Worm (Caenorhabditis elegans) whole organism, young adult: Measurements from ENCODE around the gene elo-5.

ENCODE experiments used
- F57C9.4 ChIP-seq: sonication (generic microtip); optimal IDR thresholded peaks from 2 replicates; lab custom pipeline; 2017; ENCODE audit warnings: mild to moderate bottlenecking, missing genetic modification characterization, missing compliant biosample characterization
- egl-44 ChIP-seq: fragments of 200-800 bp; sonication (Bioruptor generic); IDR thresholded peaks from 2 replicates; pipeline ENCODE4 v1.3.6; 2022; ENCODE audit warnings: missing genetic modification reagents, missing genetic modification characterization, missing compliant biosample characterization
- ets-4 ChIP-seq: fragments of 200-800 bp; sonication (Bioruptor generic); optimal IDR thresholded peaks from 2 replicates; lab custom pipeline; 2018; ENCODE audit warnings: mild to moderate bottlenecking, missing genetic modification characterization, missing compliant biosample characterization
- nhr-90 ChIP-seq: sonication (generic microtip); optimal IDR thresholded peaks from 2 replicates; lab custom pipeline; 2016; ENCODE audit warnings: missing genotype, mild to moderate bottlenecking, missing genetic modification characterization, missing compliant biosample characterization
- unc-62 ChIP-seq: fragments of 150-350 bp; optimal IDR thresholded peaks from 2 replicates; lab custom pipeline; 2014; ENCODE audit warnings: missing biosample characterization, missing genetic modification reagents, missing genetic modification characterization

- TF ChIP-seq nhr-90 (tag; lab: Kevin White, UChicago) (no peak), ets-4 (GFP tag; lab: Kevin White, UChicago) (no peak), egl-44 (GFP tag; lab: Robert Waterston, UW) (no peak), unc-62 (GFP tag; lab: Kevin White, UChicago) (no peak), F57C9.4 (tag; lab: Kevin White, UChicago) (no peak)
Observed at ce11 chrIV:5411641-5412337, 34.9 kb upstream of the elo-5 start, which contains the start of gene ZK616.8.
